Worm (Caenorhabditis elegans): ENCODE measurements around the gene srg-8.

Gene srg-8

ce11 chrIII:6297599-6297998 is 43.0 kb upstream of the srg-8 start:
- TF ChIP-seq madf-5 (GFP tag; IDR thresholded peaks at IDR 0.05): no peak
- TF ChIP-seq cey-2 (tag; optimal IDR thresholded peaks at IDR 0.05; ENCODE audit: borderline replicate concordance, insufficient read depth): no peak
- peak; percentile 20 for TF ChIP-seq fkh-10 (GFP tag; optimal IDR thresholded peaks at IDR 0.05)
- TF ChIP-seq unc-62 (GFP tag; optimal IDR thresholded peaks at IDR 0.05 in 1 of 2): peak in 1 of 2 experiments; percentile 91
- no peak for TF ChIP-seq unc-62 (tag; optimal IDR thresholded peaks at IDR 0.05)

- TF ChIP-seq ceh-20 (GFP tag; IDR thresholded peaks at IDR 0.05): 0 out of 2 replicates have a peak, but pooled peaks have one; percentile 15
- no peak for TF ChIP-seq unc-39 (tag; optimal IDR thresholded peaks at IDR 0.05)
- no peak for TF ChIP-seq madf-5 (GFP tag; IDR thresholded peaks at IDR 0.05)
- no peak for TF ChIP-seq spr-3 (GFP tag; optimal IDR thresholded peaks at IDR 0.05)
- TF ChIP-seq fos-1 (tag; optimal IDR thresholded peaks at IDR 0.05): no peak
- peak in 1 of 2 experiments; percentile 97 for TF ChIP-seq unc-62 (GFP tag; optimal IDR thresholded peaks at IDR 0.05 in 1 of 2)
- no peak for TF ChIP-seq unc-62 (tag; optimal IDR thresholded peaks at IDR 0.05)
- no peak for TF ChIP-seq nhr-6 (tag; optimal IDR thresholded peaks at IDR 0.05)
- no peak for TF ChIP-seq lin-13 (GFP tag; optimal IDR thresholded peaks at IDR 0.05)
- TF ChIP-seq ceh-62 (tag; optimal IDR thresholded peaks at IDR 0.05): no peak
- no peak for TF ChIP-seq ceh-32 (tag; optimal IDR thresholded peaks at IDR 0.05; ENCODE audit: poor library complexity)
- TF ChIP-seq cey-2 (tag; optimal IDR thresholded peaks at IDR 0.05; ENCODE audit: borderline replicate concordance, insufficient read depth): no peak
Measured at ce11 chrIII:6295972-6296700, 41.5 kb upstream of the srg-8 start, which contains the start of gene F47D12.7. F47D12.7 (minus strand) TSS chrIII:6296022.

ce11 chrIII:6290469-6291182 is 36.0 kb upstream of the srg-8 start:
- TF ChIP-seq php-3 (GFP tag; IDR thresholded peaks at IDR 0.05): peak; percentile 41; the same call in 1 of the 2 replicates
- TF ChIP-seq mdt-29 (GFP tag; IDR thresholded peaks at IDR 0.05): no peak
- TF ChIP-seq egl-27 (tag; optimal IDR thresholded peaks at IDR 0.05): no peak
- TF ChIP-seq nhr-77 (tag; optimal IDR thresholded peaks at IDR 0.05): peak; percentile 5
- peak; percentile 1 for TF ChIP-seq pqm-1 (tag; optimal IDR thresholded peaks at IDR 0.05)
- TF ChIP-seq ztf-7 (tag; optimal IDR thresholded peaks at IDR 0.05): no peak
- TF ChIP-seq rbr-2 (tag; optimal IDR thresholded peaks at IDR 0.05): no peak
- TF ChIP-seq ceh-20 (GFP tag; IDR thresholded peaks at IDR 0.05): peak; percentile 38; the same call in 1 of the 2 replicates
- TF ChIP-seq dpl-1 (GFP tag; optimal IDR thresholded peaks at IDR 0.05): no peak

- TF ChIP-seq mdl-1 (tag; optimal IDR thresholded peaks at IDR 0.05): no peak
- TF ChIP-seq fos-1 (tag; optimal IDR thresholded peaks at IDR 0.05): no peak
- no peak for TF ChIP-seq snpc-4 (tag; optimal IDR thresholded peaks at IDR 0.05)
- TF ChIP-seq dpl-1 (GFP tag; optimal IDR thresholded peaks at IDR 0.05): peak; percentile 30
- TF ChIP-seq nhr-11 (tag; optimal IDR thresholded peaks at IDR 0.05): no peak
- no peak for TF ChIP-seq ceh-82 (tag; optimal IDR thresholded peaks at IDR 0.05)
- TF ChIP-seq saeg-2 (GFP tag; IDR thresholded peaks at IDR 0.05): no peak
- no peak for TF ChIP-seq mxl-2 (GFP tag; conservative IDR thresholded peaks at IDR 0.05)
Measured at ce11 chrIII:6289366-6289765, 34.7 kb upstream of the srg-8 start.

- TF ChIP-seq lin-13 (GFP tag; optimal IDR thresholded peaks at IDR 0.05) (no peak), F44E2.7 (GFP tag; IDR thresholded peaks at IDR 0.05) (no peak), lir-3 (tag; optimal IDR thresholded peaks at IDR 0.05) (no peak), mxl-2 (GFP tag; conservative IDR thresholded peaks at IDR 0.05) (no peak), nhr-41 (GFP tag; IDR thresholded peaks at IDR 0.05) (no peak), hmg-1.1 (GFP tag; IDR thresholded peaks at IDR 0.05) (no peak), madf-9 (GFP tag; conservative IDR thresholded peaks at IDR 0.05) (no peak), Y105C5A.15 (GFP tag; IDR thresholded peaks at IDR 0.05) (no peak), ceh-20 (GFP tag; IDR thresholded peaks at IDR 0.05) (no peak), ceh-28 (tag; optimal IDR thresholded peaks at IDR 0.05) (no peak), T20F7.1 (GFP tag; optimal IDR thresholded peaks at IDR 0.05) (no peak), nhr-76 (tag; optimal IDR thresholded peaks at IDR 0.05) (no peak), ceh-62 (tag; optimal IDR thresholded peaks at IDR 0.05) (no peak)
Measured at ce11 chrIII:6287195-6287594, 32.6 kb upstream of the srg-8 start, which contains the start of gene F47D12.6. F47D12.6 (minus strand) TSS chrIII:6287295.

Data from whole organism, L4 larva.